Worm (Caenorhabditis elegans) whole organism, mixed stage, embryonic: ENCODE measurements around the gene mak-1.

ENCODE experiments used
- M03D4.4 ChIP-seq: sonication (generic microtip); optimal IDR thresholded peaks from 2 replicates; lab custom pipeline; 2017; ENCODE audit warnings: mild to moderate bottlenecking, missing genetic modification characterization, missing compliant biosample characterization
- bed-3 ChIP-seq: fragments of 200-800 bp; sonication (Bioruptor generic); optimal IDR thresholded peaks from 3 replicates; lab custom pipeline; 2018; ENCODE audit warnings: mild to moderate bottlenecking, missing genetic modification characterization, moderate library complexity, missing compliant biosample characterization
- blmp-1 ChIP-seq: fragments of 150-350 bp; optimal IDR thresholded peaks from 2 replicates; lab custom pipeline; 2014; ENCODE audit warnings: missing biosample characterization, missing genetic modification characterization
- ceh-39 ChIP-seq: fragments of 150-350 bp; optimal IDR thresholded peaks from 2 replicates; lab custom pipeline; 2014; ENCODE audit warnings: missing biosample characterization, missing genetic modification characterization
- ceh-43 ChIP-seq: fragments of 200-800 bp; sonication (Bioruptor generic); optimal IDR thresholded peaks from 2 replicates; lab custom pipeline; 2018; ENCODE audit warnings: mild to moderate bottlenecking, missing genetic modification characterization, moderate library complexity, missing compliant biosample characterization
- ceh-83 ChIP-seq: fragments of 200-800 bp; sonication (Bioruptor generic); optimal IDR thresholded peaks from 2 replicates; lab custom pipeline; 2018; ENCODE audit warnings: mild to moderate bottlenecking, missing genetic modification characterization, missing compliant biosample characterization
- ces-1 ChIP-seq: fragments of 150-350 bp; optimal IDR thresholded peaks from 2 replicates; lab custom pipeline; 2014; ENCODE audit warnings: missing biosample characterization, missing genetic modification reagents, missing genetic modification characterization
- cnd-1 ChIP-seq: fragments of 200-800 bp; sonication (Bioruptor generic); optimal IDR thresholded peaks from 2 replicates; lab custom pipeline; 2018; ENCODE audit warnings: mild to moderate bottlenecking, missing genetic modification characterization, missing compliant biosample characterization
- drap-1 ChIP-seq: fragments of 200-800 bp; sonication (Bioruptor generic); optimal IDR thresholded peaks from 3 replicates; lab custom pipeline; 2018; ENCODE audit warnings: mild to moderate bottlenecking, missing genetic modification characterization, missing compliant biosample characterization
- elt-1 ChIP-seq: sonication (generic microtip); optimal IDR thresholded peaks from 2 replicates; lab custom pipeline; 2017; ENCODE audit warnings: missing genetic modification characterization, mild to moderate bottlenecking, missing compliant biosample characterization, antibody characterized with exemption, moderate library complexity, borderline replicate concordance; ENCODE audit not compliant: insufficient read depth
- elt-3 ChIP-seq: fragments of 150-350 bp; optimal IDR thresholded peaks from 2 replicates; lab custom pipeline; 2014; ENCODE audit warnings: missing biosample characterization, missing genetic modification characterization
- flh-1 ChIP-seq: fragments of 200-800 bp; sonication (Bioruptor generic); optimal IDR thresholded peaks from 2 replicates; lab custom pipeline; 2018; ENCODE audit warnings: mild to moderate bottlenecking, missing genetic modification characterization, moderate library complexity, missing compliant biosample characterization
- ham-2 ChIP-seq: fragments of 200-800 bp; sonication (Bioruptor generic); optimal IDR thresholded peaks from 2 replicates; lab custom pipeline; 2018; ENCODE audit warnings: mild to moderate bottlenecking, missing genetic modification characterization, missing compliant biosample characterization
- hlh-1 ChIP-seq: fragments of 150-350 bp; optimal IDR thresholded peaks from 2 replicates; lab custom pipeline; 2014; ENCODE audit warnings: missing biosample characterization, missing genetic modification reagents, missing genetic modification characterization
- lin-13 ChIP-seq: fragments of 150-350 bp; optimal IDR thresholded peaks from 2 replicates; lab custom pipeline; 2014; ENCODE audit warnings: missing biosample characterization, missing genetic modification characterization
- lin-32 ChIP-seq: fragments of 200-800 bp; sonication (Bioruptor generic); optimal IDR thresholded peaks from 2 replicates; lab custom pipeline; 2018; ENCODE audit warnings: mild to moderate bottlenecking, missing genetic modification characterization, missing compliant biosample characterization
- lsy-2 ChIP-seq: fragments of 150-350 bp; optimal IDR thresholded peaks from 2 replicates; lab custom pipeline; 2014; ENCODE audit warnings: missing biosample characterization, missing genetic modification characterization
- mab-5 ChIP-seq: fragments of 150-350 bp; optimal IDR thresholded peaks from 2 replicates; lab custom pipeline; 2014; ENCODE audit warnings: missing biosample characterization, missing genetic modification characterization
- mep-1 ChIP-seq: fragments of 150-350 bp; optimal IDR thresholded peaks from 2 replicates; lab custom pipeline; 2017; ENCODE audit warnings: missing biosample characterization, missing genetic modification reagents, missing genetic modification characterization, inconsistent platforms
- mls-2 ChIP-seq: sonication (generic microtip); optimal IDR thresholded peaks from 2 replicates; lab custom pipeline; 2016; ENCODE audit warnings: mild to moderate bottlenecking, missing genetic modification characterization, moderate library complexity, missing compliant biosample characterization
- nhr-12 ChIP-seq: fragments of 150-350 bp; optimal IDR thresholded peaks from 2 replicates; lab custom pipeline; 2014; ENCODE audit warnings: missing biosample characterization, missing genetic modification characterization
- nhr-2 ChIP-seq: fragments of 150-350 bp; optimal IDR thresholded peaks from 2 replicates; lab custom pipeline; 2014; ENCODE audit warnings: missing biosample characterization, missing genetic modification characterization
- nhr-237 ChIP-seq: fragments of 150-350 bp; optimal IDR thresholded peaks from 2 replicates; lab custom pipeline; 2014; ENCODE audit warnings: missing biosample characterization, missing genetic modification characterization
- nhr-28 ChIP-seq: fragments of 150-350 bp; optimal IDR thresholded peaks from 2 replicates; lab custom pipeline; 2014; ENCODE audit warnings: missing biosample characterization, missing genetic modification characterization
- nhr-76 ChIP-seq: sonication (generic microtip); optimal IDR thresholded peaks from 2 replicates; lab custom pipeline; 2017; ENCODE audit warnings: missing biosample characterization, missing genetic modification characterization
- pha-4 ChIP-seq: fragments of 150-350 bp; optimal IDR thresholded peaks from 2 replicates; lab custom pipeline; 2018; ENCODE audit warnings: missing biosample characterization, missing genetic modification reagents, missing genetic modification characterization
- sem-2 ChIP-seq: fragments of 200-800 bp; sonication (Bioruptor generic); optimal IDR thresholded peaks from 2 replicates; lab custom pipeline; 2018; ENCODE audit warnings: mild to moderate bottlenecking, missing genetic modification characterization, missing compliant biosample characterization
- snpc-4 ChIP-seq: fragments of 150-350 bp; optimal IDR thresholded peaks from 2 replicates; lab custom pipeline; 2014; ENCODE audit warnings: missing biosample characterization, missing genetic modification characterization
- sptf-1 ChIP-seq: sonication (generic microtip); optimal IDR thresholded peaks from 2 replicates; lab custom pipeline; 2017; ENCODE audit warnings: mild to moderate bottlenecking, missing genetic modification characterization, moderate library complexity, missing compliant biosample characterization
- tbx-8 ChIP-seq: fragments of 200-800 bp; sonication (Bioruptor generic); optimal IDR thresholded peaks from 2 replicates; lab custom pipeline; 2018; ENCODE audit warnings: mild to moderate bottlenecking, missing genetic modification characterization, moderate library complexity, missing compliant biosample characterization
- unc-120 ChIP-seq: sonication (generic microtip); optimal IDR thresholded peaks from 2 replicates; lab custom pipeline; 2017; ENCODE audit warnings: missing genetic modification characterization, missing compliant biosample characterization; ENCODE audit not compliant: poor library complexity, severe bottlenecking
- unc-39 ChIP-seq: fragments of 150-350 bp; optimal IDR thresholded peaks from 2 replicates; lab custom pipeline; 2014; ENCODE audit warnings: missing biosample characterization, missing genetic modification characterization
- unc-62 ChIP-seq: fragments of 150-350 bp; optimal IDR thresholded peaks from 2 replicates; lab custom pipeline; 2014; ENCODE audit warnings: missing biosample characterization, missing genetic modification reagents, missing genetic modification characterization
- zip-8 ChIP-seq: fragments of 150-350 bp; optimal IDR thresholded peaks from 2 replicates; lab custom pipeline; 2014; ENCODE audit warnings: missing biosample characterization, missing genetic modification characterization
- ztf-11 ChIP-seq: fragments of 150-350 bp; optimal IDR thresholded peaks from 2 replicates; lab custom pipeline; 2014; ENCODE audit warnings: missing biosample characterization, missing genetic modification characterization

mak-1 gene

DNA sequence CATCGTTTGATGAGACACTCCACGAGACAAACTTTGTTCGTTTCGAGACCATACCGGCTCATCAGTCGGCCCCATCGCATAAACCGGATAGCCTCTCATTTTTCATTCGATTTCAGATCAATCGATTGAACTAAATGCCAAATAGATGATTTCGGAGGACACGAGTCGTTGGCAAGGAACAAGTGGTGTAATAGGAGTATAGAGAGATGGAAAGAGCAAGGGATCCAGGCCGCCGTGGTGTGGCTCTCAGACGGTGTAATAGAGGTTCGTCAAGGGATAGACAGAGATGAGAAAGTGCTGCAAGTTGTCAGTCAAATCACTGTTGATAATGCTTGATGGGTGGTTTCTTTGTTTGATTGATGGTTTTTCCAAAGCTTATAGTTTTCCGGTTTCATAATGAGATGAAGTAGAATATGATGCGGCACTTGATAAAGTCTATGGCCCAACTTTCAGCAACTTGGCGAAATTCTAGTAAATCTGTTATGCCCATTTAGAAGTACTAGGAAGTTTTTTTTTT is 39.6 kb downstream of the mak-1 start, which contains the start of gene sgn-1:
Gene sgn-1, minus strand, starts transcription at position 220 of the 517 bp plus-strand sequence.
- TF ChIP-seq zip-8 (no peak), mls-2 (tag; lab: Kevin White, UChicago) (no peak), unc-62 (GFP tag; lab: Kevin White, UChicago) (peak; percentile 96), mab-5 (no peak), unc-120 (tag; lab: Kevin White, UChicago) (peak; percentile 64), hlh-1 (tag; lab: Kevin White, UChicago) (peak; percentile 71)

DNA sequence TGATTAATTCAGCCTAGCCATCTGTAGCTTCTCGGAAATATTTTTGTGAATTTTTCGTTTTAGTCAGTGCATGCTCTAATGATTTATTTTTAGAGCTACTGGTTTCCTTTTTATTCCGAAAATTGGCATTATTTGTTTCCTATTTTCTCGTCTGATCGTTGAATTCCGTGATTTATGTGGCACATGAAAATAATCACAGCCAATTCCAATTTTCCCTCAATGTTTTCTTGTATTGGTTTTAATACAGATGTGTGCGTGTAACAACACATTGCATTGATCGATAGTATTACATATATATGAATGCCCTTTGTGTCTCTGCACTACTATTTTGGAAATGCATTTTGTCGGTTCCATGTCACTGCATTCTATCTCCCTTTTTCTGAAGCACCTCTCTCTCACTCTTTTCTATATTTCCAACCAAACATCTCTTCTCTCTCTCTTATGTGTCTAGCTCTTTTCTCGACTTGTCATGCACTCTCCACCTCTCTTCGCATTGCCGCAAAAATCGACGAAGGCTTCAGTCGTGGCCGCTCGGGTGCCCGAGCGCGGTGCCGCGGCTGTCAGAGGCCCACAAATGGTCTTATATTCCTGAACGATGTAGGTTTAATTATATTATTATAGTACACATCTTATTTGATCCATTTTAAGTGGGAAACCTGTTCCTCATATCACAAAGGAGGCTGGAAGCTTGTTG is 40.5 kb downstream of the mak-1 start:
- peak; percentile 60 for TF ChIP-seq unc-120 (tag; lab: Kevin White, UChicago)
- TF ChIP-seq ces-1 (GFP tag; lab: Kevin White, UChicago), result peak; percentile 9
- TF ChIP-seq unc-62 (GFP tag; lab: Kevin White, UChicago), result peak; percentile 2
- no peak for TF ChIP-seq nhr-28 (tag; lab: Kevin White, UChicago)
- TF ChIP-seq nhr-2 (tag; lab: Kevin White, UChicago), result no peak

DNA sequence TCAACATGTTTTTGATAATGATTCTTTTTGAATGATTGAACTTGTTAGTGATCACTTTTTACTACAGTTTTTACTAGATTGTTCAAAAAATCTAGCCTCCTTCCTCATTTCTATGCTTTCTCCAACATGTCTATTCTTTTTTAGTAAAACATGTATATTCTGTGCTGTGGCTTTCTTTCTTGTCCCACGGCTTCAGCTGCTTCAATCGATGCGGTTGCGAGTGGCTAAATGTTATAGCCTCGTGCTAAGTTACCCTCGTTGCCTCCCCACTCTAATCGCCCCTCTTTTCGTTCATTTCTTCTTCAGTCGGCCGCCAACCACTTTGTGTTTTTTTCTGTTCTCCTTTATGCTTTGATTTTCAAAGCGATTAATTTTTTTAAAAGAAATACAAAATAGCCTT is 42.0 kb downstream of the mak-1 start:
- TF ChIP-seq nhr-76, result no peak
- no peak for TF ChIP-seq mep-1 (tag; lab: Kevin White, UChicago)
- TF ChIP-seq mls-2 (tag; lab: Kevin White, UChicago), result peak; percentile 27
- peak; percentile 3 for TF ChIP-seq ceh-83 (GFP tag; lab: Kevin White, UChicago)
- no peak for TF ChIP-seq blmp-1
- TF ChIP-seq ceh-39 (tag; lab: Kevin White, UChicago), result no peak
- no peak for TF ChIP-seq ztf-11 (tag; lab: Kevin White, UChicago)
- no peak for TF ChIP-seq tbx-8 (GFP tag; lab: Kevin White, UChicago)
- no peak for TF ChIP-seq zip-8
- no peak for TF ChIP-seq unc-120 (tag; lab: Kevin White, UChicago)
- no peak for TF ChIP-seq unc-39
- peak; percentile 34 for TF ChIP-seq ham-2 (GFP tag; lab: Kevin White, UChicago)
- TF ChIP-seq nhr-12, result no peak
- peak; percentile 54 for TF ChIP-seq ces-1 (GFP tag; lab: Kevin White, UChicago)
- TF ChIP-seq bed-3 (GFP tag; lab: Kevin White, UChicago), result no peak

ce11 chrII:8787376-8787775 is 43.5 kb downstream of the mak-1 start:
- TF ChIP-seq ceh-39 (tag; lab: Kevin White, UChicago) (peak; percentile 100), bed-3 (GFP tag; lab: Kevin White, UChicago) (no peak), drap-1 (peak; percentile 24), ham-2 (GFP tag; lab: Kevin White, UChicago) (peak; percentile 44), elt-3 (peak; percentile 21), nhr-237 (tag; lab: Kevin White, UChicago) (peak; percentile 87), elt-1 (tag; lab: Kevin White, UChicago) (no peak), sem-2 (GFP tag; lab: Kevin White, UChicago) (no peak), pha-4 (peak; percentile 97), mls-2 (tag; lab: Kevin White, UChicago) (no peak), lin-13 (tag; lab: Kevin White, UChicago) (peak; percentile 67), nhr-12 (no peak), tbx-8 (GFP tag; lab: Kevin White, UChicago) (no peak), unc-62 (GFP tag; lab: Kevin White, UChicago) (peak; percentile 93), unc-39 (no peak), ztf-11 (tag; lab: Kevin White, UChicago) (peak; percentile 58), unc-120 (tag; lab: Kevin White, UChicago) (peak; percentile 10), blmp-1 (no peak), lin-32 (no peak), M03D4.4 (tag; lab: Kevin White, UChicago) (no peak), cnd-1 (tag; lab: Kevin White, UChicago) (peak; percentile 0), nhr-2 (tag; lab: Kevin White, UChicago) (peak; percentile 55), mep-1 (tag; lab: Kevin White, UChicago) (peak; percentile 89), zip-8 (peak; percentile 55), hlh-1 (tag; lab: Kevin White, UChicago) (peak; percentile 67), snpc-4 (tag; lab: Kevin White, UChicago) (no peak), lsy-2 (tag; lab: Kevin White, UChicago) (peak; percentile 77), nhr-76 (no peak), ces-1 (GFP tag; lab: Kevin White, UChicago) (peak; percentile 82), mab-5 (peak; percentile 70), flh-1 (no peak), ceh-43 (no peak), sptf-1 (tag; lab: Kevin White, UChicago) (peak; percentile 18), nhr-28 (tag; lab: Kevin White, UChicago) (no peak), ceh-83 (GFP tag; lab: Kevin White, UChicago) (no peak)
